Worm (Caenorhabditis elegans): Measurements from ENCODE around the gene ZK105.8.

- TF ChIP-seq flh-1 (GFP tag; optimal IDR thresholded peaks at IDR 0.05) (no peak), elt-1 (tag; optimal IDR thresholded peaks at IDR 0.05; ENCODE audit: borderline replicate concordance, insufficient read depth) (no peak), ham-2 (GFP tag; optimal IDR thresholded peaks at IDR 0.05) (peak; percentile 86), pha-4 (tag; optimal IDR thresholded peaks at IDR 0.05) (no peak), lin-32 (GFP tag; optimal IDR thresholded peaks at IDR 0.05) (no peak), snpc-4 (tag; optimal IDR thresholded peaks at IDR 0.05) (no peak), ztf-11 (tag; optimal IDR thresholded peaks at IDR 0.05) (no peak), mep-1 (tag; optimal IDR thresholded peaks at IDR 0.05) (no peak), blmp-1 (tag; optimal IDR thresholded peaks at IDR 0.05) (no peak), nhr-76 (tag; optimal IDR thresholded peaks at IDR 0.05) (no peak), nhr-28 (tag; optimal IDR thresholded peaks at IDR 0.05) (no peak), zip-8 (tag; optimal IDR thresholded peaks at IDR 0.05) (no peak), unc-62 (GFP tag; optimal IDR thresholded peaks at IDR 0.05) (peak; percentile 99)
Observed at ce11 chrV:7745903-7746302, 21.6 kb downstream of the ZK105.8 start.

Data from whole organism, mixed stage, embryonic.